Fruit fly (Drosophila melanogaster) whole organism, prepupa: Measurements from ENCODE around the gene GluRIB.

Experiments
- CG15336 ChIP-seq: fragments of 200-800 bp; sonication (Bioruptor generic); IDR thresholded peaks from 2 replicates; pipeline ENCODE4 v1.3.6; 2022; ENCODE audit warnings: missing biosample characterization, missing genetic modification characterization
- CG1621 ChIP-seq: fragments of 200-800 bp; sonication (Bioruptor generic); optimal IDR thresholded peaks from 3 replicates; lab custom pipeline; 2018; ENCODE audit warnings: missing biosample characterization, mild to moderate bottlenecking, missing genetic modification characterization
- CG16779 ChIP-seq: fragments of 200-800 bp; sonication (Bioruptor generic); optimal IDR thresholded peaks from 3 replicates; lab custom pipeline; 2017; ENCODE audit warnings: missing biosample characterization, mild to moderate bottlenecking, missing genetic modification characterization
- CG6163 ChIP-seq: fragments of 200-800 bp; sonication (Bioruptor generic); IDR thresholded peaks from 3 replicates; pipeline ENCODE4 v1.3.6; 2022; ENCODE audit warnings: missing biosample characterization, missing genetic modification characterization
- CG6854 ChIP-seq: fragments of 200-800 bp; sonication (Bioruptor generic); optimal IDR thresholded peaks from 2 replicates; lab custom pipeline; 2017; ENCODE audit warnings: missing biosample characterization, mild to moderate bottlenecking, missing genetic modification characterization
- CG7368 ChIP-seq: fragments of 200-800 bp; sonication (Bioruptor generic); optimal IDR thresholded peaks from 3 replicates; lab custom pipeline; 2016; ENCODE audit warnings: missing biosample characterization, missing genetic modification characterization
- CG9139 ChIP-seq: fragments of 200-800 bp; sonication (Bioruptor generic); optimal IDR thresholded peaks from 3 replicates; lab custom pipeline; 2017; ENCODE audit warnings: missing biosample characterization, mild to moderate bottlenecking, missing genetic modification characterization
- Gug ChIP-seq: fragments of 200-800 bp; sonication (Bioruptor generic); IDR thresholded peaks from 2 replicates; pipeline ENCODE4 v1.3.6; 2022; ENCODE audit warnings: missing biosample characterization, missing genetic modification characterization
- Lpt ChIP-seq: fragments of 200-800 bp; sonication (Bioruptor generic); optimal IDR thresholded peaks from 3 replicates; lab custom pipeline; 2016; ENCODE audit warnings: missing biosample characterization, missing genetic modification characterization
- Sox102F ChIP-seq: fragments of 200-800 bp; sonication (Bioruptor generic); optimal IDR thresholded peaks from 2 replicates; lab custom pipeline; 2016; ENCODE audit warnings: missing biosample characterization, mild to moderate bottlenecking, missing genetic modification characterization
- Sox14 ChIP-seq: fragments of 200-800 bp; sonication (Bioruptor generic); optimal IDR thresholded peaks from 3 replicates; lab custom pipeline; 2016; ENCODE audit warnings: missing biosample characterization, missing genetic modification characterization
- dac ChIP-seq: fragments of 200-800 bp; sonication (Bioruptor generic); optimal IDR thresholded peaks from 2 replicates; lab custom pipeline; 2017; ENCODE audit warnings: missing biosample characterization, mild to moderate bottlenecking, missing genetic modification characterization
- dsx ChIP-seq: fragments of 200-800 bp; optimal IDR thresholded peaks from 3 replicates; lab custom pipeline; 2019; ENCODE audit warnings: missing biosample characterization, mild to moderate bottlenecking, missing genetic modification characterization, moderate library complexity; ENCODE audit not compliant: poor library complexity, severe bottlenecking
- fkh ChIP-seq: fragments of 200-800 bp; sonication (Bioruptor generic); optimal IDR thresholded peaks from 3 replicates; lab custom pipeline; 2017; ENCODE audit warnings: missing biosample characterization, mild to moderate bottlenecking, missing genetic modification characterization, moderate library complexity
- lz ChIP-seq: fragments of 200-800 bp; sonication (Bioruptor generic); optimal IDR thresholded peaks from 3 replicates; lab custom pipeline; 2016; ENCODE audit warnings: missing biosample characterization, missing genetic modification characterization
- ss ChIP-seq, 2 experiments: fragments of 200-800 bp; sonication (Bioruptor generic); optimal IDR thresholded peaks; 2 replicates in 1 of 2; 3 replicates in 1 of 2; lab custom pipeline; 2017 to 2018; ENCODE audit warnings: mild to moderate bottlenecking in 2 of 2, missing biosample characterization in 2 of 2, missing genetic modification characterization in 2 of 2, moderate library complexity in 1 of 2
- svp ChIP-seq: fragments of 200-800 bp; sonication (Bioruptor generic); peaks from one replicate; lab custom pipeline; 2016; ENCODE audit warnings: missing biosample characterization, missing genetic modification characterization

The GluRIB gene

dm6 chr3L:9337942-9338468, 86.2 kb downstream of the GluRIB start:
- TF ChIP-seq dac (no peak), Lpt (GFP tag; lab: Kevin White, UChicago) (peak; percentile 26), Gug (GFP tag; lab: Robert Waterston, UW) (no peak), CG6163 (GFP tag; lab: Robert Waterston, UW) (0 out of 3 replicates have a peak, but pooled peaks have one; percentile 37), dsx (GFP tag; lab: Kevin White, UChicago) (peak; percentile 6), Sox14 (GFP tag; lab: Kevin White, UChicago) (peak; percentile 48), CG16779 (tag; lab: Kevin White, UChicago) (peak; percentile 16), CG9139 (peak; percentile 38), lz (GFP tag; lab: Kevin White, UChicago) (no peak), Sox102F (GFP tag; lab: Kevin White, UChicago) (peak; percentile 5), CG6854 (GFP tag; lab: Kevin White, UChicago) (no peak), ss (GFP tag; optimal IDR thresholded peaks at IDR 0.05; lab: Kevin White, UChicago) (peak in 1 of 2 experiments; percentile 42), CG15336 (0 out of 2 replicates have a peak, but pooled peaks have one; percentile 20), CG1621 (tag; lab: Kevin White, UChicago) (no peak), CG7368 (GFP tag; lab: Kevin White, UChicago) (no peak), svp (peak; percentile 72), fkh (GFP tag; lab: Kevin White, UChicago) (peak; percentile 10)
